Worm (Caenorhabditis elegans): ENCODE measurements around the gene F48F7.5.

DNA sequence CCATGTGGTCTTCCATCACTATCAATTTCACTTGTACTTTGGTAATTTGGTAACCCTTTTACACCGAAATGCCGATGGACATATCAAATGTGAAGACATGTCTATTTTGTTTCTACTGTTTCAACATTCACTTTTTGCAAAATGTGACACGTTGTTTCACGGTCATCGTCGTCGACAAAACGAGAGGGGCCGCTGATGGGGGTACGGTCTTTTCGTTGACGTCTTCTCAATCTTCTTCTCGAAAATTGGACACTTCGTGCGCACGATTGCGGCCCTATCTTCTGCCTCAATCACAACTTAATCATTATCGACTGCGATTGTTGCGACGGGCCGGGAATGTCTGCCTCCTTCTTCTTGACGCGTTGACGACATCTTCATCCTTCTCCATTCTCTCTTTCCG lies 38.7 kb upstream of the F48F7.5 start:
- TF ChIP-seq hnd-1 (tag; optimal IDR thresholded peaks at IDR 0.05) (no peak), ceh-13 (GFP tag; optimal IDR thresholded peaks at IDR 0.05) (no peak), hmg-4 (GFP tag; optimal IDR thresholded peaks at IDR 0.05) (no peak), ama-1 (optimal IDR thresholded peaks at IDR 0.05) (no peak), hmbx-1 (tag; optimal IDR thresholded peaks at IDR 0.05) (no peak), tbx-11 (GFP tag; IDR thresholded peaks at IDR 0.05) (no peak), ceh-36 (tag; optimal IDR thresholded peaks at IDR 0.05) (no peak), tra-4 (tag; optimal IDR thresholded peaks at IDR 0.05) (no peak), F13C5.2 (tag; optimal IDR thresholded peaks at IDR 0.05) (no peak), flt-1 (GFP tag; IDR thresholded peaks at IDR 0.05) (no peak), scrt-1 (GFP tag; IDR thresholded peaks at IDR 0.05) (no peak), pes-1 (GFP tag; IDR thresholded peaks at IDR 0.05) (no peak), ets-7 (tag; optimal IDR thresholded peaks at IDR 0.05) (no peak), aly-1 (tag; optimal IDR thresholded peaks at IDR 0.05) (no peak)
